Fruit fly (Drosophila melanogaster) whole organism, embryonic: ENCODE measurements around the gene uncNacbeta.

Experiments used
- Atf3 ChIP-seq: fragments of 200-800 bp; sonication (Bioruptor generic); optimal IDR thresholded peaks from 3 replicates; lab custom pipeline; 2016; ENCODE audit warnings: missing biosample characterization, missing genetic modification characterization
- Atf6 ChIP-seq: fragments of 200-800 bp; sonication (Bioruptor generic); IDR thresholded peaks from 2 replicates; pipeline ENCODE4 v1.3.6; 2022; ENCODE audit warnings: missing biosample characterization, missing genetic modification characterization
- Awh ChIP-seq: fragments of 200-800 bp; sonication (Bioruptor generic); IDR thresholded peaks from 2 replicates; pipeline ENCODE4, ENCODE4 v1.3.6; 2022; ENCODE audit warnings: missing biosample characterization, missing genetic modification characterization
- BtbVII ChIP-seq: fragments of 200-800 bp; sonication (Bioruptor generic); optimal IDR thresholded peaks from 3 replicates; lab custom pipeline; 2017; ENCODE audit warnings: missing biosample characterization, mild to moderate bottlenecking, missing genetic modification characterization
- CG11085 ChIP-seq: fragments of 200-800 bp; sonication (Bioruptor generic); IDR thresholded peaks from 2 replicates; pipeline ENCODE4 v1.3.6; 2022; ENCODE audit warnings: missing biosample characterization, missing genetic modification characterization
- CG11456 ChIP-seq: fragments of 200-800 bp; sonication (Bioruptor generic); IDR thresholded peaks from 3 replicates; pipeline ENCODE4 v1.3.6; 2022; ENCODE audit warnings: missing biosample characterization, missing genetic modification characterization
- CG12391 ChIP-seq: fragments of 200-800 bp; sonication (Bioruptor generic); optimal IDR thresholded peaks from 3 replicates; lab custom pipeline; 2018; ENCODE audit warnings: missing biosample characterization, mild to moderate bottlenecking, missing genetic modification characterization, moderate library complexity
- CG14014 ChIP-seq: fragments of 200-800 bp; sonication (Bioruptor generic); IDR thresholded peaks from 2 replicates; pipeline ENCODE4 v1.3.6; 2022; ENCODE audit warnings: missing biosample characterization, missing genetic modification characterization
- CG14441 ChIP-seq: fragments of 200-800 bp; sonication (Bioruptor generic); IDR thresholded peaks from 2 replicates; pipeline ENCODE4 v1.3.6; 2022; ENCODE audit warnings: missing biosample characterization, missing genetic modification characterization
- CG14710 ChIP-seq: fragments of 200-800 bp; sonication (Bioruptor generic); optimal IDR thresholded peaks from 3 replicates; lab custom pipeline; 2019; ENCODE audit warnings: missing biosample characterization, mild to moderate bottlenecking, missing genetic modification characterization, moderate library complexity
- CG16779 ChIP-seq: fragments of 200-800 bp; sonication (Bioruptor generic); IDR thresholded peaks from 2 replicates; pipeline ENCODE4 v1.3.6; 2022; ENCODE audit warnings: missing biosample characterization, missing genetic modification characterization
- CG17186 ChIP-seq: fragments of 200-800 bp; sonication (Bioruptor generic); optimal IDR thresholded peaks from 3 replicates; lab custom pipeline; 2017; ENCODE audit warnings: missing biosample characterization, missing genetic modification reagents, missing genetic modification characterization
- CG3065 ChIP-seq: fragments of 200-800 bp; sonication (Bioruptor generic); optimal IDR thresholded peaks from 2 replicates; lab custom pipeline; 2016; ENCODE audit warnings: missing biosample characterization, missing genetic modification characterization
- CG33557 ChIP-seq: fragments of 200-800 bp; sonication (Bioruptor generic); optimal IDR thresholded peaks from 2 replicates; lab custom pipeline; 2019; ENCODE audit warnings: missing biosample characterization, mild to moderate bottlenecking, missing genetic modification characterization, moderate library complexity
- CG4360 ChIP-seq: fragments of 200-800 bp; sonication (Bioruptor generic); IDR thresholded peaks from 2 replicates; pipeline ENCODE4 v1.3.6; 2022; ENCODE audit warnings: missing biosample characterization, missing genetic modification characterization
- CG5180 ChIP-seq: fragments of 200-800 bp; sonication (Bioruptor generic); optimal IDR thresholded peaks from 3 replicates; lab custom pipeline; 2017; ENCODE audit warnings: missing biosample characterization, missing genetic modification characterization, mild to moderate bottlenecking, moderate library complexity, missing genetic modification reagents
- CG6791 ChIP-seq: fragments of 200-800 bp; sonication (Bioruptor generic); IDR thresholded peaks from 3 replicates; pipeline ENCODE4 v1.3.6; 2022; ENCODE audit warnings: missing biosample characterization, missing genetic modification characterization; ENCODE audit not compliant: partially characterized antibody
- CG6813 ChIP-seq: fragments of 200-800 bp; sonication (Bioruptor generic); optimal IDR thresholded peaks from 2 replicates; lab custom pipeline; 2017; ENCODE audit warnings: missing biosample characterization, missing genetic modification characterization, mild to moderate bottlenecking, moderate library complexity, missing genetic modification reagents
- CG8281 ChIP-seq: fragments of 200-800 bp; sonication (Bioruptor generic); optimal IDR thresholded peaks from 2 replicates; lab custom pipeline; 2018; ENCODE audit warnings: missing biosample characterization, mild to moderate bottlenecking, missing genetic modification characterization, moderate library complexity
- CG8359 ChIP-seq: fragments of 200-800 bp; sonication (Bioruptor generic); optimal IDR thresholded peaks from 2 replicates; lab custom pipeline; 2017; ENCODE audit warnings: missing biosample characterization, mild to moderate bottlenecking, missing genetic modification characterization, borderline replicate concordance
- CG9797 ChIP-seq: fragments of 200-800 bp; sonication (Bioruptor generic); optimal IDR thresholded peaks from 3 replicates; lab custom pipeline; 2018; ENCODE audit warnings: missing biosample characterization, mild to moderate bottlenecking, missing genetic modification characterization
- D19A ChIP-seq: fragments of 200-800 bp; optimal IDR thresholded peaks from 3 replicates; lab custom pipeline; 2019; ENCODE audit warnings: missing biosample characterization, mild to moderate bottlenecking, missing genetic modification characterization, moderate library complexity
- Doc2 ChIP-seq: fragments of 200-800 bp; sonication (Bioruptor generic); IDR thresholded peaks from 2 replicates; pipeline ENCODE4 v1.3.6; 2022; ENCODE audit warnings: missing biosample characterization, missing genetic modification characterization
- Fer3 ChIP-seq: fragments of 200-800 bp; sonication (Bioruptor generic); optimal IDR thresholded peaks from 2 replicates; lab custom pipeline; 2018; ENCODE audit warnings: missing biosample characterization, mild to moderate bottlenecking, missing genetic modification characterization, moderate library complexity
- H2.0 ChIP-seq: fragments of 200-800 bp; sonication (Bioruptor generic); IDR thresholded peaks from 2 replicates; pipeline ENCODE4 v1.3.6; 2022; ENCODE audit warnings: missing biosample characterization, missing genetic modification characterization
- HmgZ ChIP-seq: fragments of 200-800 bp; sonication (Bioruptor generic); optimal IDR thresholded peaks from 2 replicates; lab custom pipeline; 2018; ENCODE audit warnings: missing biosample characterization, mild to moderate bottlenecking, missing genetic modification characterization
- Hr51 ChIP-seq, 2 experiments: fragments of 200-800 bp; sonication (Bioruptor generic); optimal IDR thresholded peaks; 2 replicates in 1 of 2; 3 replicates in 1 of 2; lab custom pipeline; 2016 to 2018; ENCODE audit warnings: missing biosample characterization in 2 of 2, missing genetic modification characterization in 2 of 2, mild to moderate bottlenecking in 1 of 2, moderate library complexity in 1 of 2
- Mes4 ChIP-seq: fragments of 200-800 bp; sonication (Bioruptor generic); optimal IDR thresholded peaks from 2 replicates; lab custom pipeline; 2016; ENCODE audit warnings: missing biosample characterization, missing genetic modification characterization
- Mrtf ChIP-seq: fragments of 200-800 bp; sonication (Bioruptor generic); IDR thresholded peaks from 3 replicates; pipeline ENCODE4 v1.3.6; 2022; ENCODE audit warnings: missing biosample characterization, missing genetic modification characterization
- Oli ChIP-seq: fragments of 200-800 bp; sonication (Bioruptor generic); optimal IDR thresholded peaks from 2 replicates; lab custom pipeline; 2018; ENCODE audit warnings: missing biosample characterization, mild to moderate bottlenecking, missing genetic modification characterization, moderate library complexity
- Scr ChIP-seq: fragments of 200-800 bp; sonication (Bioruptor generic); IDR thresholded peaks from 2 replicates; pipeline ENCODE4 v1.3.6; 2022; ENCODE audit warnings: missing biosample characterization, missing genetic modification characterization; ENCODE audit not compliant: partially characterized antibody
- Six4 ChIP-seq: fragments of 200-800 bp; sonication (Bioruptor generic); optimal IDR thresholded peaks from 2 replicates; lab custom pipeline; 2016; ENCODE audit warnings: missing biosample characterization, missing genetic modification characterization
- Sry-β ChIP-seq: fragments of 200-800 bp; sonication (Bioruptor generic); optimal IDR thresholded peaks from 2 replicates; lab custom pipeline; 2018; ENCODE audit warnings: missing biosample characterization, mild to moderate bottlenecking, missing genetic modification characterization, moderate library complexity
- Trl ChIP-seq, 3 experiments: fragments of >200 bp in 2 of 3; fragments of 200-800 bp in 1 of 3; sonication (Bioruptor generic) in 1 of 3; optimal IDR thresholded peaks; 2 replicates in 1 of 3; 3 replicates in 2 of 3; lab custom pipeline; 2016 to 2017; ENCODE audit warnings: missing biosample characterization in 1 of 3, missing genetic modification characterization in 1 of 3
- ab ChIP-seq: fragments of 200-800 bp; sonication (Bioruptor generic); optimal IDR thresholded peaks from 2 replicates; lab custom pipeline; 2016; ENCODE audit warnings: missing biosample characterization, missing genetic modification characterization
- cas ChIP-seq: fragments of 200-800 bp; sonication (Bioruptor generic); IDR thresholded peaks from 2 replicates; pipeline ENCODE4 v1.3.6; 2022; ENCODE audit warnings: missing biosample characterization, missing genetic modification characterization
- ci ChIP-seq: fragments of 200-800 bp; sonication (Bioruptor generic); IDR thresholded peaks from 3 replicates; pipeline ENCODE4 v1.3.6; 2022; ENCODE audit warnings: missing biosample characterization, missing genetic modification characterization
- crol ChIP-seq: fragments of 200-800 bp; sonication (Bioruptor generic); IDR thresholded peaks from 2 replicates; pipeline ENCODE4 v1.3.6; 2022; ENCODE audit warnings: missing biosample characterization, missing genetic modification characterization
- fu2 ChIP-seq: fragments of 200-800 bp; sonication (Bioruptor generic); optimal IDR thresholded peaks from 2 replicates; lab custom pipeline; 2016; ENCODE audit warnings: missing biosample characterization, missing genetic modification characterization
- h ChIP-seq: fragments of >200 bp; optimal IDR thresholded peaks from 2 replicates; lab custom pipeline; 2017
- lab ChIP-seq: fragments of 200-800 bp; sonication (Bioruptor generic); optimal IDR thresholded peaks from 3 replicates; lab custom pipeline; 2017; ENCODE audit warnings: missing biosample characterization, missing genetic modification characterization, mild to moderate bottlenecking, moderate library complexity, missing genetic modification reagents
- lmd ChIP-seq: fragments of 200-800 bp; sonication (Bioruptor generic); IDR thresholded peaks from 2 replicates; pipeline ENCODE4 v1.3.6; 2022; ENCODE audit warnings: missing biosample characterization, missing genetic modification characterization
- mam ChIP-seq: fragments of 200-800 bp; sonication (Bioruptor generic); optimal IDR thresholded peaks from 3 replicates; lab custom pipeline; 2016; ENCODE audit warnings: missing biosample characterization, missing genetic modification characterization
- org-1 ChIP-seq: fragments of 200-800 bp; sonication (Bioruptor generic); optimal IDR thresholded peaks from 2 replicates; lab custom pipeline; 2017; ENCODE audit warnings: missing biosample characterization, missing genetic modification characterization
- prd ChIP-seq, 3 experiments: fragments of >200 bp in 2 of 3; fragments of 200-800 bp in 1 of 3; sonication (Bioruptor generic) in 1 of 3; optimal IDR thresholded peaks in 2 of 3; IDR thresholded peaks in 1 of 3; 2 replicates in 2 of 3; 3 replicates in 1 of 3; pipeline versions ENCODE4 v1.3.6 to Lab custom; 2017 to 2022; ENCODE audit warnings: missing biosample characterization in 1 of 3, missing genetic modification characterization in 1 of 3
- repo ChIP-seq: fragments of 200-800 bp; sonication (Bioruptor generic); optimal IDR thresholded peaks from 2 replicates; lab custom pipeline; 2016; ENCODE audit warnings: missing biosample characterization, missing genetic modification characterization
- sens ChIP-seq: fragments of 200-800 bp; sonication (Bioruptor generic); peaks from one replicate; lab custom pipeline; 2016; ENCODE audit warnings: missing biosample characterization, missing genetic modification characterization
- sisA ChIP-seq: fragments of 200-800 bp; sonication (Bioruptor generic); IDR thresholded peaks from 2 replicates; pipeline ENCODE4 v1.3.6; 2022; ENCODE audit warnings: missing biosample characterization, missing genetic modification characterization
- tap ChIP-seq: fragments of 200-800 bp; optimal IDR thresholded peaks from 3 replicates; lab custom pipeline; 2019; ENCODE audit warnings: missing biosample characterization, mild to moderate bottlenecking, missing genetic modification characterization, moderate library complexity
- unc-4 ChIP-seq: fragments of 200-800 bp; sonication (Bioruptor generic); IDR thresholded peaks from 2 replicates; pipeline ENCODE4 v1.3.6; 2022; ENCODE audit warnings: missing biosample characterization, missing genetic modification characterization; ENCODE audit not compliant: partially characterized antibody
- zfh1 ChIP-seq: fragments of 200-800 bp; sonication (Bioruptor generic); IDR thresholded peaks from 3 replicates; pipeline ENCODE4 v1.3.6; 2022; ENCODE audit warnings: missing biosample characterization, missing genetic modification characterization

uncNacbeta gene

dm6 chr2L:530245-530644, 33.4 kb downstream of the uncNacbeta start:
- TF ChIP-seq CG16779 (GFP tag; lab: Robert Waterston, UW) (no peak), CG12391 (peak; percentile 12), CG9797 (GFP tag; lab: Kevin White, UChicago) (no peak), Atf6 (GFP tag; lab: Robert Waterston, UW) (no peak), ci (GFP tag; lab: Robert Waterston, UW) (0 out of 3 replicates have a peak, but pooled peaks have one; percentile 47), CG5180 (no peak), CG11085 (GFP tag; lab: Robert Waterston, UW) (no peak), Trl (optimal IDR thresholded peaks at IDR 0.05; lab: Kevin White, UChicago) (no peak), Trl (GFP tag; optimal IDR thresholded peaks at IDR 0.05; lab: Kevin White, UChicago) (peak; percentile 28), Mrtf (GFP tag; lab: Robert Waterston, UW) (no peak), ab (GFP tag; lab: Kevin White, UChicago) (no peak), h (lab: Kevin White, UChicago) (no peak), CG14014 (GFP tag; lab: Robert Waterston, UW) (no peak), CG17186 (GFP tag; lab: Kevin White, UChicago) (no peak), CG6813 (GFP tag; lab: Kevin White, UChicago) (no peak), D19A (tag; lab: Kevin White, UChicago) (no peak), sisA (GFP tag; lab: Robert Waterston, UW) (peak; percentile 42), CG14441 (GFP tag; lab: Robert Waterston, UW) (no peak), CG6791 (GFP tag; lab: Robert Waterston, UW) (no peak), lab (GFP tag; lab: Kevin White, UChicago) (peak; percentile 4), Doc2 (GFP tag; lab: Robert Waterston, UW) (no peak), cas (no peak), BtbVII (no peak), prd (optimal IDR thresholded peaks at IDR 0.05; lab: Kevin White, UChicago) (no peak), prd (GFP tag; IDR thresholded peaks at IDR 0.05; lab: Robert Waterston, UW) (peak; percentile 66), CG33557 (no peak), tap (tag; lab: Kevin White, UChicago) (no peak), CG11456 (GFP tag; lab: Robert Waterston, UW) (no peak), CG4360 (GFP tag; lab: Robert Waterston, UW) (no peak), unc-4 (GFP tag; lab: Robert Waterston, UW) (no peak), Sry-β (GFP tag; lab: Kevin White, UChicago) (no peak), Oli (tag; lab: Kevin White, UChicago) (peak; percentile 4), CG8359 (GFP tag; lab: Kevin White, UChicago) (no peak), Mes4 (GFP tag; lab: Kevin White, UChicago) (peak; percentile 46), CG3065 (no peak), CG8281 (tag; lab: Kevin White, UChicago) (no peak), H2.0 (no peak), fu2 (GFP tag; lab: Kevin White, UChicago) (no peak), zfh1 (peak; percentile 9; the same call in 1 of the 3 replicates), Awh (GFP tag; lab: Robert Waterston, UW) (0 out of 2 replicates have a peak, but pooled peaks have one; percentile 19), HmgZ (tag; lab: Kevin White, UChicago) (no peak), Scr (GFP tag; lab: Robert Waterston, UW) (no peak), Atf3 (no peak), sens (peak; percentile 80), mam (GFP tag; lab: Kevin White, UChicago) (peak; percentile 29), Six4 (GFP tag; lab: Kevin White, UChicago) (no peak), repo (GFP tag; lab: Kevin White, UChicago) (no peak), crol (GFP tag; lab: Robert Waterston, UW) (no peak), CG14710 (tag; lab: Kevin White, UChicago) (no peak), Hr51 (GFP tag; optimal IDR thresholded peaks at IDR 0.05; lab: Kevin White, UChicago) (no peak), Fer3 (no peak), lmd (GFP tag; lab: Robert Waterston, UW) (no peak), org-1 (GFP tag; lab: Kevin White, UChicago) (peak; percentile 17)
